Fruit fly (Drosophila melanogaster) whole organism, larva: ENCODE measurements around the gene Cln3.
"Not testable (repeated sequence)": the region's sequence is repeated elsewhere in the genome, so short reads cannot be mapped to it uniquely, and the experiment has no call there.

Experiments
- noc ChIP-seq: fragments of 200-800 bp; sonication (Bioruptor generic); optimal IDR thresholded peaks from 3 replicates; lab custom pipeline; 2019; ENCODE audit warnings: missing biosample characterization, mild to moderate bottlenecking, missing genetic modification characterization, moderate library complexity

Cln3 gene

DNA sequence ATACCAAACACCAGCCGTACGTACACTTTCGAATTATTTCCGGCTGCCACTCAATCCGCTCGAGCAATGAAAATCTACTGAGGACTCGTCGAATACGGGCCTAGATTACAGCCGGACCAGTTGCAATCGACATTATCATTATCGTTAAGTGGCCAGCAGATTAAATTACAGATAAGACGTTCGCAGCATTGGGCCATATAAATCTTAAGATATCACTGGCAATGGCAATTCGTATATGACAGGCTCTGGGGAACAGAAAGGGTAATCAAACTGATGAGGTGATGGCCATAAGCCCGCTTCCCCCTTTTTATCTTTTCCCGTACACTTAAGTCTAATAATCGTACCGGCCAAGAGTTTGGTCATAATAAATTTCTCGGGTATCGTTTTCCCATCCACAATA lies at the start of gene Cln3:
Cln3 (minus strand) TSS at position 84 of the 400 bp plus-strand sequence.
- TF ChIP-seq noc = peak; percentile 80

DNA sequence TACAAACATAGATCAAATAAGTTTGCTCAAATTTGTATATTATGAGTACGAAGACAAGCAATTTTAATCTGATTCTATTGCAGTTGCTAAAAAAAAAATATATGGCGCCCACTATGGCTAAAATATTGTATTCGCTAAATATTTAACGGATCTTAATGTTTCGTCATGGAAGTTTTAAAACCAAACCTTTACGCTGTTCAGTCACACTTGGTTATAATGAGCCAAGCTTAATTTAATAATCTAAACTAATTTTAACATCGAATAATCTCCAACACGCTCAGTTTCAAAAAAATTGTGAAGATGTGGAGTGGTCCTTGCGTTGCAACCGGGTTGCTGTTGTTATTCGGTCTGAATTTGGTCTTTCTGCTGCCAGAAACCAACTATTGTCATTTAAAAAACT lies 44.3 kb upstream of the Cln3 start, which contains the start of gene CG34002:
CG34002 (plus strand) TSS at position 301 of the 400 bp plus-strand sequence.
- not testable (repeated sequence) for TF ChIP-seq noc

DNA sequence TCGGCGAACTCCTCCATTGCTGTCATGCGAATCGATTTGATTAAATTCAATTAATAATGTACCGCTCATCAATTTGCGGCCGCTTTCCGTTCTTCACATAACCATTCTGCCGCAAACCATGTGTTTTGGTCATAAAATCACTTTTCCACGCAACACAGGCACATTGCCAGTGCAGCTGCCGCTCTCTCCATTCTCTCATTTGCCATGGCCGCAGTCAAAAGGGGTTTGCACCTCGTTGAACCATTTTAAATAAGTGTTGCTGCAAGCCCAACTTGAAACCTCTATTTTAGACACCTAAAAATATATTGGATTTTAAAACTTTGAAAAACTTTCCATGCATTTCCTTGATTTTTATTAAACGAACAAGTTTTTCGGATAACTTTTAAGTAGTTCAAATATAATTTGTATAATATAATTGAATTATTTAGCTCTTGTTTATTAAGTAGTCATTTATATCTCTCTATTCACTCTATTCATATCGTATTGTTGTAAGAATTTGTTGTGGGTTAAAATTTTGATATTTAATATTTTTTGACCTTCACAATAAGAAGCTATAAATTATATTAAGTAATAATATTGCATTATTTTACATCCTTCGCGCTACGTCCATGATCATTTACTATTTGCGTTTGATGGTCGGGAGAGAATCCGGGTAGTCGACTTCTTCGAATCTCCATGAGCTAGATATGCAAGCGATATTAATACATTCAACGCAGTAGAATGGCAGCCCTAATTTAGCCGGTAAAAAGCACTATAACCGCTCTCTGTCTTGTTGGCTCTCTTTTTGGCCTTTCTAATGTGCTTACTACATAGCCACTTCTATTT lies 42.9 kb upstream of the Cln3 start, which contains the start of gene CG5535:
CG5535 (minus strand) TSS at position 140 of the 825 bp plus-strand sequence.
- TF ChIP-seq noc = peak; percentile 94

DNA sequence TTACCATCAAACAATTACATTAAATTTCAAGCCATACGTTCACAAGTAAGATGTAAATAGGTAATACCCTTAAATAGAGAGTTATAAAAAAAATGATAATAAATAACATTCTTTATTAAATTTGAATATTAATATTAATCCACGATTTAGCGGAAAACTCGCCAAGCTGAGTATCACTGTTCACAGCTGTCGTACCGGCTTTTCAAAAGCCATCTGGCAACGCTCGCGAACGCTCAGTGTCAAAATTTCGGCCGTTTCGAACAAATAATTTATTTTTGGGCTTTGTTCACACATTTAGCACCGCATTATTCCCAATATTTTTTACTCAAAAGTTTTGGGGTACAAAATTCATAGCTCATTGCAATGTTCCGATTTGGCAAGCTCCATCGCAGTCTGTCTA lies 35.6 kb upstream of the Cln3 start, which contains the start of gene TrpRS-m:
TrpRS-m (plus strand) TSS at position 211 of the 400 bp plus-strand sequence.
- no peak for TF ChIP-seq noc

DNA sequence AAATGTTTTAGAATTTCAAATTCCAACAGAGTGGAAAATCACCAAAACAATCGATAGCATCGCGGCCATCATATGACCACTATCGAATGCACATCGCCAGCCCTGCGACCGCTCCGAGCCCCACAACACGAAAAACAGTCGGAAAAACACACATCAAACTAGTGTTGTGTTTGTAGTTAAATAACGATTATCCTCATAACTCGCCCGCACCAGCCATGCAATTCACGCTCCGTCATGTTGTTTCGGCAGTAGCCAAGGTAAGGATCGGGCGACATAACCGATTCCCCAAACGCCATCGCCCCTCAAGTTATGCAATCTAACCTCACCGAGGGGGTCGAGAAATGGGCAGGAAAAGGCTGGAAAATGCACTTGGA lies 33.0 kb upstream of the Cln3 start:
- no peak for TF ChIP-seq noc

DNA sequence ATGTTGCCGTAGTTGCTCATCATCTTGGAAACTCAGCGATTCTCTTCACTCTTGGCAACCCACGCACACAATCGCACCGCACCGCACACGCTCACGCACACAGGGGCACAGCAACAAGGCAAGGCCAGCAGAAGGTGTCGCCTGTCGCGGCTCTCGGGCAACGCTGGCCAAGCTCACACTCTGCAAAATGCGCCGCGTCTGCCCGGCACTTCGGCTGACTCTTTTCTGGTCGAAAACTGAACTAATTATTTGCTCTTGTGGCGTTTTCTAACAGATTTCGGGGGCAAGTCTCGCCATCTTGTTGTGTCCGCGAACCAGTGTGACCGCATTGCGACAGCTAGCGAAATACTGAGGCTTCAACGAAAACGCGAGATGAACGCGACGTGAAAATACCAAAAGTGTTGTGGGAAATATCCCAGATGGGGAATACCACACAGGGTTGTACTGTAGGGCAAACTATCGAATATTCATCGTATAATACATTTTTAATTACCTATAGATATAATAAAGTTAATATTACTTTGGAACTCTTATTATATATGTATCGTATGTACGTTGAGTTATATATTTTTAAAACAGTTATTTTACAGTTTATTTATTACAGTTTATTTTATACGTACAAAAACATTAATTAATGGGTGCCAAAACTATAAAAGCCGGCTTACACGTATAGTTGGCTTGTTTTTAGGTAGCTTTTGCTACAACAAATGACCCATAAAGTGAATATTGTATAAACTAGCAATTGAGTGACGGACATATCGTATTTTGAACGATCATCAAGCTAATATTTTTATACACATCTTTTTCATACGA lies 32.5 kb upstream of the Cln3 start, which contains the start of the genes MED19 and CG7430:
MED19 (minus strand) TSS at position 333 of the 813 bp plus-strand sequence.
CG7430 (plus strand) TSS at position 748 of the 813 bp plus-strand sequence.
- TF ChIP-seq noc = peak; percentile 68

DNA sequence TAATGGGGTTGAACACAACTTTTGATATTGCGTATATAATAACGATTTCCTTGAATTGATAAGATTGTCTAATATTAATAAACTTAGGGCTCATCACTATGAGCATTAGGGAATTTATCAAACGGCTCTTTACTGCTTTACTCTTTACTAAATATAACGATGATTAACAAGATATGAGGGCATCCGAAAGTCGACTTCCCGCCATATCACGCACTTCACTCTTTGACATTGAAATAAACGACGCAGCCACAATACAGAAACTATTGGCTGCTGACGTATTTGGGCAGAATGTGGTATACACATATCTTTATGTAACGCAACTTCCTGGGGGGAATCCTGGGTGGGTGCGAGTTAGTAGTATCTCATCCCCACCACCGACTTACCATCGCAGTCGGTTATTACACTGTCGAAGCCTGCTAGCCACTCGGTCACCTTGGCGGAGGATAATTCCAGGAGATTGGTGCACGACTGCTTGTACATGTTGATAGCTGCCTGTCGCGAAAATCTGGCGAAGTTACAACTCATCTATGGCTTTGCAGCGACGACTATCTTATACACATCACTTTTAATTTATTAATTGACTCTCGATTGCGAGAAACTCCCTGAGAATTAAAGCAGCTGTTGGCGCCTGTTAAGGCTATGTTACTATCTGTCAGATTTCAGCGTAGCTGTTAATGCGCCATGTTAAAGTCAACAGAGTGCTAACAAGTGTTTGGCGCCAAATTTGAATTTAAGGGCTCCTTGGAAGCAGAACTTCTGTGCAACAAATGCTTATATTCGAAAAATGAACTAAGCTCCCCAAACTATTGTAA lies 29.2 kb upstream of the Cln3 start, which contains the start of gene CG5567:
CG5567 (minus strand) TSS at position 653 of the 812 bp plus-strand sequence.
- TF ChIP-seq noc = no peak

DNA sequence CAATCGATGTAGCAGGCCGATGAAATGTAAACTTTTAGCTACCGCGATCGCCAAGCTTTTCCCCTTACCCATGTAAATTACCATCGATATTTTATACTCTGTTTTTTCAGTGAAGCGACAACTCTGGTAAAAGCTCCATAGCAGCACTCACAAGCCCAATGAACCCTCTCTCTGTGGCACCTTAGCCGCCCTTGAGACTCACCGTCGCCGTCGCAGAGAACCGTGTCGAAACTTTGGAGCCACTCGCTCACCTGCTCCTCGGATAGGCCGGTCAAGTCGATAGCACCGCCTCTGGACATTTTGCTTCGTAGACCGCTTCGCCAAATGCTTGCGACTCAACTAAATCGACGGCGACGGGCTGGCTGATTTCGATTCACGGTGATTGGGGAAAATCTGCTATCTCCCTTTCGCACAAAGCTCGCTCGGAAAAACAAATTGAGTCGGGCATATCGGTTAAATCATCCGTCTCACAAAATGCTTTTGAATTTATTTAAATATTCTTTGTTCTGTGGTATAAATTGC lies 27.2 kb upstream of the Cln3 start, which contains the start of gene CG5577:
CG5577 (minus strand) TSS at position 343 of the 522 bp plus-strand sequence.
- peak; percentile 60 for TF ChIP-seq noc

DNA sequence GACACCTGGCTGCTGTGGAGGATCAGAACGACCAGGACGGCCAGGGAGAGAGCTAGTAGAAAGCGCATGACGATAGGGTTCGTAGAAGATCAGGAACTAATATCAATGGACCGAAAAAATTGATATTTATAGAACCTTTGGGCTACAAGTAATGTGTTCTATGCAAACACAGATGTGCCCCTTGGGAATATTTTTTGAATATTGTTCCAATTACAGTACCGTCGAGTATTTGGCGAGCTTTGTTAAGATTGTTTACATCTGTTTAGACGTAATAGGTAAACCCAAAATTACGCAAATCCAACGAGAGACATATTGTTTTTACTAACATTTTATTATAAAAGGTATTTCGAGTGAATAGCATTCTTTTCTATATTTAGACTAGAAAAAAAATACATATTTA lies 21.2 kb upstream of the Cln3 start, which contains the start of gene CG32189:
CG32189 (minus strand) TSS at position 101 of the 400 bp plus-strand sequence.
- no peak for TF ChIP-seq noc

DNA sequence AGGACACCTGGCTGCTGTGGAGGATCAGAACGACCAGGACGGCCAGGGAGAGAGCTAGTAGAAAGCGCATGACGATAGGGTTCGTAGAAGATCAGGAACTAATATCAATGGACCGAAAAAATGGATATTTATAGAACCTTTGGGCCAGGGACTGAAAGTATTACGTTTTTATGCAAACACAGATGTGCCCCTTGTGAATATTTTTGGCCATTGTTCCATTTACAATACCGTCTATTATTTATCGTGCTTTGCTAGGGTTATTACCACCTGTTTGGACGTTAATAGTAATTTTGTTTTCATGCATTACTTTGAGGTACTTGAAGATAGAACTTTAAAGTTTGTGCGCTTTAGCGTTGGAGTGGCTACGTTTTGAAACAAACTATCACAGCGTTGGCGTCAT lies 19.6 kb upstream of the Cln3 start, which contains the start of gene CG32188:
CG32188 (minus strand) TSS at position 101 of the 400 bp plus-strand sequence.
- TF ChIP-seq noc = no peak

DNA sequence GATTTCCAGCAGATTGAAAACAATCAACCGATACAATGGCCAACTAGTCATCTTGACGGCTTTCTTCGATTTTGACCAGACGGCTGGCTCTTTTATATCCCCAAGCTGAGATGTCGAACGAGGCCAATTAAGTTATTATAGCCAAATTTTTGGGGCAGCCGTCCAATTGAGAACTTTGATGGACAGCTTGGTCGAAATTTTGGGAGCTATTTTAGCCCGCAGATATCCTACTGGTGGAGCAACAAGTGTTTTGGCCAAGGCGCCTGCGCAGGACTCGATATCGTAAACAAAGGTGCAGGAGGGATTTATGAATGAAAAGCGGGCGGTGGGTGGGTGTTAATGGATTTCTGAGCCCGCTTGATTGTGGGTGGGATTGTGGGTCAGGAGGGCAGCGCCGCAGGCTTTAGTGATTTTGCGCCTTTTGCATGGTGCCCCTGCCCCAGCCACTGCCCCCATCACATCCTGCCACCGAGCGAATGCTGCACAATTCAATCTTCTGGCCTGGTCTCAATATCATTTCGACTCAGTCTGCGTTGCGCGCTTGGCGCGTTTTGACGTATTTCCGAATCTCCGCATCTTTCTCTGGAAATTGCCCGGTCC lies 9.0 kb upstream of the Cln3 start, which contains the start of the genes Ir75c and Grd:
Ir75c (minus strand) TSS at position 51 of the 600 bp plus-strand sequence.
Grd (plus strand) TSS at position 550 of the 600 bp plus-strand sequence.
- no peak for TF ChIP-seq noc

DNA sequence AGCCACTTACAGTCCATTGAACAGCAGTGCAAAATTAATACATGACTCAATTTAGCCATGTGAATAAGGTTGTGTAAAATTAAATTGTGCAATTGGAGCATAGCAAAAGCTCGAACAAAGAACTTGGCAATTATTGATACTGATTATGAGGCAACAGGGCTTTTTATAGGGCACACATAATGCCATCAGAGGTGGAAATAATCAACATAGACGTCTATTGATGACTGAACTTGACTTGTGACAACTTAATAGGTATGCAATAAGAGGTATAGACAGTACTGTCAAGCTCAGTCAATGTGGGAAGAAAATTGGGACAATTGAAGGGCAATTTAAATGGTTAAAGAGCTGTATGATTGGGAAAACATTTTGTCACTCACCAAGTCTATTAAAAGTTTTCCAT lies 6.2 kb upstream of the Cln3 start, which contains the start of gene Ir75b:
Ir75b (minus strand) TSS at position 101 of the 400 bp plus-strand sequence.
- TF ChIP-seq noc = no peak

DNA sequence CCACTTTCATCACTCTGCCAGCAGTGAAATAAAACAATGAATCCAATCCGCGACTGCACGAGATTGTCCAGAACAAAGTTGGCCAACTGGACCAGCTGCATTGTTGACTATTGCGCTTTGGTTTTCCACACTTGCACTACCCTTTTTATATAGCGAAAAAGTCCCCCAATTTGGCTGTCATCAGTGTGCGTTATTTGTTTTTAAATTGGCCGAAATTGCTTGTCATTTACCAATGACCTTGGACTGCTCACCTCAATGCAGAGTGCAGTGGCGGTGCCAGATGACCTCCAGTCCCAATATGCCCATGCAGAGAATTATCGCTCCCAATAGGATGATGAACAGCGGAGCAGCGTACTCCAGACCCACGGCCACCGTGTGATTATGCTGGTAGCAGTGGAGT lies 3.9 kb upstream of the Cln3 start, which contains the start of gene Ir75a:
Ir75a (minus strand) TSS at position 101 of the 400 bp plus-strand sequence.
- no peak for TF ChIP-seq noc

DNA sequence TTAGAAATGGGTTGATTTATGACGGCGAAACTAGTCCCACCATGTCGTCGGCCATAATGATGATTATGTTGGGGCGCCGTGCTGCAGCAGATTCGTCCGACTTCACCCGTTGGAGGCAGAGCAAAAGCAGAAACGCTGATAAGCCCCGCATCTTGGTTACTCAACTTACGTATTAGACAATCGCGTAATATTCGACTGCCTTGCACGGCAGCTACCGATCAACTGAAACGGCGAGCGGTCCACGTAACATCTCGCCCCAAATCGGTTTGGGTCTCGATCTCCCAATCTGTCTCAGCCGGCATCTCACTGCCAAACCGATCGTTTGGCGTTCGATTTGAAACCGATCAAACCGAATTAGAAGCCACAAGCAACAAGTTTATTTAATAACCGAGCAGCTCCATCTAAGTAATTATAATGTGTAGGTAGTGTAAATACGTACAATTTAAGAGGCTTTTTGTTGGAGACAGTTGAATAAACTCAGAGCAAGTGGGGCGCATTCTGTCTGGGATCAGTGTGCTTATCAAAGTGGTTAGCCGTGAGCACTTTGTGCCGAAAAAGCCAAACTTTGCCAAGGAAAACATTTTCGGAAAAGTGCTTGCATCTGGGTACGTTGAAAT lies 5.2 kb downstream of the Cln3 start, which contains the start of gene CG32191:
CG32191 (minus strand) TSS at position 550 of the 617 bp plus-strand sequence.
- no peak for TF ChIP-seq noc
